Worm (Caenorhabditis elegans) whole organism, L2 larva: ENCODE results near the gene Y60A3A.23.

Experiments
- C34F6.9 ChIP-seq: fragments of 150-350 bp; optimal IDR thresholded peaks from 2 replicates; lab custom pipeline; 2014; ENCODE audit warnings: missing biosample characterization, missing genetic modification characterization
- F13H6.1 ChIP-seq: sonication (generic microtip); optimal IDR thresholded peaks from 2 replicates; lab custom pipeline; 2016; ENCODE audit warnings: missing genetic modification characterization, missing compliant biosample characterization
- R02D3.7 ChIP-seq: fragments of 150-350 bp; optimal IDR thresholded peaks from 2 replicates; lab custom pipeline; 2014; ENCODE audit warnings: missing biosample characterization, missing genetic modification characterization
- Y55F3AM.14 ChIP-seq: fragments of 200-800 bp; sonication (Bioruptor generic); optimal IDR thresholded peaks from 2 replicates; lab custom pipeline; 2018; ENCODE audit warnings: mild to moderate bottlenecking, missing genetic modification characterization, missing compliant biosample characterization
- alr-1 ChIP-seq: fragments of 150-350 bp; optimal IDR thresholded peaks from 2 replicates; lab custom pipeline; 2014; ENCODE audit warnings: missing biosample characterization, missing genetic modification characterization
- aly-2 ChIP-seq: fragments of 150-350 bp; optimal IDR thresholded peaks from 2 replicates; lab custom pipeline; 2014; ENCODE audit warnings: missing biosample characterization, missing genetic modification characterization
- ama-1 ChIP-seq: fragments of 150-350 bp; optimal IDR thresholded peaks from 2 replicates; lab custom pipeline; 2018; ENCODE audit warnings: inconsistent platforms
- blmp-1 ChIP-seq: sonication (generic microtip); optimal IDR thresholded peaks from 2 replicates; lab custom pipeline; 2017; ENCODE audit warnings: missing genetic modification characterization, mild to moderate bottlenecking, missing compliant biosample characterization, antibody characterized with exemption, moderate library complexity; ENCODE audit not compliant: insufficient read depth
- ceh-16 ChIP-seq: fragments of 150-350 bp; optimal IDR thresholded peaks from 2 replicates; lab custom pipeline; 2014; ENCODE audit warnings: missing biosample characterization, missing genetic modification characterization
- ceh-82 ChIP-seq: fragments of 150-350 bp; optimal IDR thresholded peaks from 2 replicates; lab custom pipeline; 2014; ENCODE audit warnings: missing biosample characterization, missing genetic modification characterization
- crh-2 ChIP-seq: sonication (generic microtip); optimal IDR thresholded peaks from 2 replicates; lab custom pipeline; 2017; ENCODE audit warnings: missing biosample characterization, missing genetic modification characterization
- dmd-4 ChIP-seq: sonication (generic microtip); optimal IDR thresholded peaks from 2 replicates; lab custom pipeline; 2017; ENCODE audit warnings: missing biosample characterization, missing genetic modification characterization
- elt-1 ChIP-seq: fragments of 150-350 bp; optimal IDR thresholded peaks from 2 replicates; lab custom pipeline; 2014; ENCODE audit warnings: missing biosample characterization, missing genetic modification characterization
- elt-3 ChIP-seq: sonication (generic microtip); optimal IDR thresholded peaks from 2 replicates; lab custom pipeline; 2017; ENCODE audit warnings: missing biosample characterization, missing genetic modification characterization
- fos-1 ChIP-seq: fragments of 150-350 bp; optimal IDR thresholded peaks from 2 replicates; lab custom pipeline; 2014; ENCODE audit warnings: missing biosample characterization, missing genetic modification characterization
- gmeb-1 ChIP-seq: fragments of 150-350 bp; optimal IDR thresholded peaks from 2 replicates; lab custom pipeline; 2014; ENCODE audit warnings: missing biosample characterization, missing genetic modification characterization
- lin-11 ChIP-seq: fragments of 150-350 bp; sonication (generic microtip); optimal IDR thresholded peaks from 2 replicates; lab custom pipeline; 2014; ENCODE audit warnings: missing biosample characterization, missing genetic modification characterization, inconsistent platforms, mixed read lengths
- lin-13 ChIP-seq: fragments of 150-350 bp; optimal IDR thresholded peaks from 2 replicates; lab custom pipeline; 2014; ENCODE audit warnings: missing biosample characterization, missing genetic modification reagents, missing genetic modification characterization
- lin-39 ChIP-seq: fragments of 150-350 bp; optimal IDR thresholded peaks from 2 replicates; lab custom pipeline; 2014; ENCODE audit warnings: missing biosample characterization, missing genetic modification reagents, missing genetic modification characterization
- lsy-2 ChIP-seq, 2 experiments: fragments of 150-350 bp in 1 of 2; sonication (generic microtip) in 1 of 2; optimal IDR thresholded peaks; 2 replicates each; lab custom pipeline; 2014 to 2017; ENCODE audit warnings: missing biosample characterization in 2 of 2, missing genetic modification characterization in 2 of 2
- mab-5 ChIP-seq: fragments of 150-350 bp; optimal IDR thresholded peaks from 2 replicates; lab custom pipeline; 2014; ENCODE audit warnings: missing biosample characterization, missing genetic modification characterization
- mbf-1 ChIP-seq: sonication (generic microtip); optimal IDR thresholded peaks from 2 replicates; lab custom pipeline; 2017; ENCODE audit warnings: missing biosample characterization, missing genetic modification characterization
- mdl-1 ChIP-seq, 2 experiments: fragments of 150-350 bp in 1 of 2; sonication (generic microtip) in 1 of 2; optimal IDR thresholded peaks; 2 replicates each; lab custom pipeline; 2017; ENCODE audit warnings: missing biosample characterization in 2 of 2, missing genetic modification characterization in 2 of 2
- nhr-11 ChIP-seq: fragments of 150-350 bp; optimal IDR thresholded peaks from 2 replicates; lab custom pipeline; 2014; ENCODE audit warnings: missing biosample characterization, missing genetic modification characterization
- nhr-129 ChIP-seq: fragments of 150-350 bp; optimal IDR thresholded peaks from 2 replicates; lab custom pipeline; 2014; ENCODE audit warnings: missing biosample characterization, missing genetic modification characterization
- nhr-21 ChIP-seq: fragments of 150-350 bp; optimal IDR thresholded peaks from 2 replicates; lab custom pipeline; 2014; ENCODE audit warnings: missing biosample characterization, missing genetic modification characterization
- nhr-23 ChIP-seq: fragments of 150-350 bp; optimal IDR thresholded peaks from 2 replicates; lab custom pipeline; 2014; ENCODE audit warnings: missing biosample characterization, missing genetic modification reagents, missing genetic modification characterization
- nhr-237 ChIP-seq: fragments of 150-350 bp; optimal IDR thresholded peaks from 2 replicates; lab custom pipeline; 2014; ENCODE audit warnings: missing biosample characterization, missing genetic modification characterization
- nhr-25 ChIP-seq: fragments of 150-350 bp; sonication (generic microtip); optimal IDR thresholded peaks from 3 replicates; lab custom pipeline; 2014; ENCODE audit warnings: missing biosample characterization, missing genetic modification characterization
- sem-4 ChIP-seq: fragments of 150-350 bp; optimal IDR thresholded peaks from 2 replicates; lab custom pipeline; 2014; ENCODE audit warnings: missing biosample characterization, missing genetic modification reagents, missing genetic modification characterization
- skn-1 ChIP-seq: sonication (generic microtip); optimal IDR thresholded peaks from 2 replicates; lab custom pipeline; 2017; ENCODE audit warnings: missing biosample characterization, missing genetic modification characterization
- sma-3 ChIP-seq: sonication (generic microtip); optimal IDR thresholded peaks from 2 replicates; lab custom pipeline; 2016; ENCODE audit warnings: missing genetic modification reagents, missing genetic modification characterization, missing compliant biosample characterization
- sma-9 ChIP-seq, 2 experiments: fragments of 150-350 bp in 1 of 2; sonication (generic microtip) in 1 of 2; optimal IDR thresholded peaks; 2 replicates each; lab custom pipeline; 2014 to 2016; ENCODE audit warnings: missing genetic modification characterization in 2 of 2, mild to moderate bottlenecking in 1 of 2, missing biosample characterization in 1 of 2, missing compliant biosample characterization in 1 of 2, missing genetic modification reagents in 1 of 2, moderate library complexity in 1 of 2
- snpc-4 ChIP-seq: fragments of 150-350 bp; optimal IDR thresholded peaks from 2 replicates; lab custom pipeline; 2014; ENCODE audit warnings: missing biosample characterization, missing genetic modification characterization
- unc-39 ChIP-seq: fragments of 150-350 bp; optimal IDR thresholded peaks from 2 replicates; lab custom pipeline; 2014; ENCODE audit warnings: missing biosample characterization, missing genetic modification characterization
- unc-55 ChIP-seq: fragments of 150-350 bp; sonication (generic microtip); optimal IDR thresholded peaks from 3 replicates; lab custom pipeline; 2014; ENCODE audit warnings: missing biosample characterization, missing genetic modification reagents, missing genetic modification characterization
- unc-62 ChIP-seq: fragments of 150-350 bp; optimal IDR thresholded peaks from 2 replicates; lab custom pipeline; 2014; ENCODE audit warnings: missing biosample characterization, missing genetic modification reagents, missing genetic modification characterization
- ztf-1 ChIP-seq: fragments of 200-800 bp; sonication (Bioruptor generic); conservative IDR thresholded peaks from 2 replicates; pipeline ENCODE4 v1.3.6; 2022; ENCODE audit warnings: missing genetic modification characterization, missing compliant biosample characterization
- ztf-11 ChIP-seq: sonication (generic microtip); optimal IDR thresholded peaks from 2 replicates; lab custom pipeline; 2017; ENCODE audit warnings: missing biosample characterization, missing genetic modification characterization

Y60A3A.23 gene

ce11 chrV:19999100-19999499 lies 8.5 kb upstream of the Y60A3A.23 start:
- TF ChIP-seq ztf-1 (no peak), Y55F3AM.14 (GFP tag; lab: Kevin White, UChicago) (no peak), dmd-4 (tag; lab: Kevin White, UChicago) (no peak), ceh-82 (tag; lab: Kevin White, UChicago) (no peak), mdl-1 (tag; optimal IDR thresholded peaks at IDR 0.05; lab: Kevin White, UChicago) (no peak), mab-5 (tag; lab: Kevin White, UChicago) (no peak), aly-2 (tag; lab: Kevin White, UChicago) (no peak), gmeb-1 (tag; lab: Kevin White, UChicago) (no peak), blmp-1 (tag; lab: Kevin White, UChicago) (no peak), ama-1 (lab: Kevin White, UChicago) (no peak), alr-1 (tag; lab: Kevin White, UChicago) (no peak)
- TF ChIP-seq, all 48 proteins: peak for 0

ce11 chrV:19999789-20000188 lies 7.8 kb upstream of the Y60A3A.23 start:
- no peak for TF ChIP-seq snpc-4 (tag; lab: Kevin White, UChicago)
- TF ChIP-seq unc-55 (GFP tag; lab: Kevin White, UChicago) = peak; percentile 7
- no peak for TF ChIP-seq skn-1 (tag; lab: Kevin White, UChicago)
- TF ChIP-seq, all 48 proteins: peak for 1

ce11 chrV:20000639-20001038 lies 6.9 kb upstream of the Y60A3A.23 start:
- no peak for TF ChIP-seq sma-3 (GFP tag; lab: Kevin White, UChicago)
- TF ChIP-seq ama-1 (lab: Kevin White, UChicago) = no peak
- no peak for TF ChIP-seq mbf-1
- no peak for TF ChIP-seq lin-11 (tag; lab: Kevin White, UChicago)
- TF ChIP-seq C34F6.9 (tag; lab: Kevin White, UChicago) = no peak
- no peak for TF ChIP-seq nhr-129 (tag; lab: Kevin White, UChicago)
- TF ChIP-seq nhr-11 (tag; lab: Kevin White, UChicago) = no peak
- no peak for TF ChIP-seq F13H6.1 (tag; lab: Kevin White, UChicago)

ce11 chrV:20002194-20002593 lies 5.4 kb upstream of the Y60A3A.23 start:
- TF ChIP-seq unc-39 (tag; lab: Kevin White, UChicago) = no peak

- TF ChIP-seq nhr-129 (tag; lab: Kevin White, UChicago) (no peak), ceh-82 (tag; lab: Kevin White, UChicago) (no peak), gmeb-1 (tag; lab: Kevin White, UChicago) (peak; percentile 41), mdl-1 (tag; optimal IDR thresholded peaks at IDR 0.05; lab: Kevin White, UChicago) (no peak), crh-2 (tag; lab: Kevin White, UChicago) (peak; percentile 28), alr-1 (tag; lab: Kevin White, UChicago) (no peak), ztf-11 (no peak), sma-9 (GFP tag; optimal IDR thresholded peaks at IDR 0.05; lab: Kevin White, UChicago) (no peak), sma-9 (tag; optimal IDR thresholded peaks at IDR 0.05; lab: Kevin White, UChicago) (no peak), nhr-25 (tag; lab: Kevin White, UChicago) (peak; percentile 9)
Measured at ce11 chrV:20004385-20004784, 3.2 kb upstream of the Y60A3A.23 start, which contains the start of gene unc-51. Gene unc-51 (minus strand): TSS chrV:20004485.

ce11 chrV:20005724-20006132 lies 1.8 kb upstream of the Y60A3A.23 start:
- TF ChIP-seq mbf-1 (no peak), ztf-1 (no peak), lin-39 (tag; lab: Kevin White, UChicago) (no peak), R02D3.7 (tag; lab: Kevin White, UChicago) (no peak), sma-9 (GFP tag; optimal IDR thresholded peaks at IDR 0.05; lab: Kevin White, UChicago) (peak; percentile 64), sma-9 (tag; optimal IDR thresholded peaks at IDR 0.05; lab: Kevin White, UChicago) (no peak), gmeb-1 (tag; lab: Kevin White, UChicago) (peak; percentile 52), mab-5 (tag; lab: Kevin White, UChicago) (peak; percentile 71), unc-55 (GFP tag; lab: Kevin White, UChicago) (peak; percentile 82), sem-4 (peak; percentile 73), ama-1 (lab: Kevin White, UChicago) (peak; percentile 28), lsy-2 (tag; optimal IDR thresholded peaks at IDR 0.05; lab: Kevin White, UChicago) (peak; percentile 25 to 79), crh-2 (tag; lab: Kevin White, UChicago) (peak; percentile 75), fos-1 (peak; percentile 71), C34F6.9 (tag; lab: Kevin White, UChicago) (peak; percentile 89), alr-1 (tag; lab: Kevin White, UChicago) (no peak), elt-3 (tag; lab: Kevin White, UChicago) (no peak), sma-3 (GFP tag; lab: Kevin White, UChicago) (peak; percentile 37), ztf-11 (no peak), nhr-237 (tag; lab: Kevin White, UChicago) (no peak), unc-62 (no peak), lin-11 (tag; lab: Kevin White, UChicago) (peak; percentile 26), nhr-21 (tag; lab: Kevin White, UChicago) (no peak), elt-1 (no peak), skn-1 (tag; lab: Kevin White, UChicago) (no peak), lin-13 (GFP tag; lab: Kevin White, UChicago) (peak; percentile 75), unc-39 (tag; lab: Kevin White, UChicago) (no peak), ceh-16 (no peak), nhr-129 (tag; lab: Kevin White, UChicago) (peak; percentile 87), nhr-23 (no peak)
